Fruit fly (Drosophila melanogaster): Measurements from ENCODE around the gene CG4884.

The CG4884 gene

dm6 chr3R:27916355-27917019 lies 42.6 kb downstream of the CG4884 start, which contains the start of the genes CG5003 and mRpS22 (continued):
- peak; percentile 39 for TF ChIP-seq YL-1 (GFP tag; optimal IDR thresholded peaks at IDR 0.05)
- TF ChIP-seq CG2712 (tag; optimal IDR thresholded peaks at IDR 0.05), result peak; percentile 69
- TF ChIP-seq nau (GFP tag; optimal IDR thresholded peaks at IDR 0.05), result peak; percentile 11
- peak; percentile 73 for TF ChIP-seq sug (tag; optimal IDR thresholded peaks at IDR 0.05)
- no peak for TF ChIP-seq CG6854 (GFP tag; optimal IDR thresholded peaks at IDR 0.05)
- peak; percentile 63 for TF ChIP-seq lilli (GFP tag; optimal IDR thresholded peaks at IDR 0.05)
- TF ChIP-seq Pdp1 (GFP tag; optimal IDR thresholded peaks at IDR 0.05), result peak in 1 of 2 experiments; percentile 32
- TF ChIP-seq tin (GFP tag; optimal IDR thresholded peaks at IDR 0.05), result peak; percentile 73
- no peak for TF ChIP-seq kah (GFP tag; optimal IDR thresholded peaks at IDR 0.05)
- peak; percentile 50 for TF ChIP-seq CG10209 (GFP tag; optimal IDR thresholded peaks at IDR 0.05)
- peak; percentile 28 for TF ChIP-seq Oli (tag; optimal IDR thresholded peaks at IDR 0.05)
- TF ChIP-seq Nf-YC (tag; optimal IDR thresholded peaks at IDR 0.05), result peak; percentile 73
- peak; percentile 69 for TF ChIP-seq CG3281 (GFP tag; optimal IDR thresholded peaks at IDR 0.05)
- TF ChIP-seq CG10267 (tag; optimal IDR thresholded peaks at IDR 0.05), result peak; percentile 93
- peak; percentile 69 for TF ChIP-seq CG12104 (GFP tag; optimal IDR thresholded peaks at IDR 0.05)
- no peak for TF ChIP-seq pfk (GFP tag; optimal IDR thresholded peaks at IDR 0.05)
- peak; percentile 47 for TF ChIP-seq Fer1 (GFP tag; optimal IDR thresholded peaks at IDR 0.05)
- peak; percentile 69 for TF ChIP-seq CG9817 (tag; optimal IDR thresholded peaks at IDR 0.05)
- peak; percentile 56 for TF ChIP-seq CG13296 (GFP tag; optimal IDR thresholded peaks at IDR 0.05)
- 0 out of 2 replicates have a peak, but pooled peaks have one; percentile 5 for TF ChIP-seq ttk (GFP tag; IDR thresholded peaks at IDR 0.05)
- peak; percentile 1 for TF ChIP-seq Bteb2 (GFP tag; optimal IDR thresholded peaks at IDR 0.05)
- peak; percentile 47 for TF ChIP-seq dmrt11E (tag; optimal IDR thresholded peaks at IDR 0.05)
- peak; percentile 13 for TF ChIP-seq Bdp1 (GFP tag; optimal IDR thresholded peaks at IDR 0.05)
- peak in 1 of 3 experiments; percentile 60 for TF ChIP-seq lola (GFP tag; optimal IDR thresholded peaks at IDR 0.05)
- peak; percentile 58 for TF ChIP-seq CG4328 (GFP tag; optimal IDR thresholded peaks at IDR 0.05)
- TF ChIP-seq CrebB (tag; optimal IDR thresholded peaks at IDR 0.05), result no peak
- peak; percentile 20 for TF ChIP-seq fd96Cb (tag; optimal IDR thresholded peaks at IDR 0.05)
- TF ChIP-seq ase (GFP tag; IDR thresholded peaks at IDR 0.05), result 0 out of 3 replicates have a peak, but pooled peaks have one; percentile 8
- no peak; the same call in 1 of the 2 replicates for TF ChIP-seq bowl (GFP tag; IDR thresholded peaks at IDR 0.05)
- peak; percentile 40 for TF ChIP-seq CG10979 (tag; optimal IDR thresholded peaks at IDR 0.05)
- TF ChIP-seq Dll (GFP tag; IDR thresholded peaks at IDR 0.05; ENCODE audit: partially characterized antibody), result peak; percentile 41; the same call in 2 of the 4 replicates
- no peak for TF ChIP-seq ci (GFP tag; IDR thresholded peaks at IDR 0.05)
- peak; percentile 83 for TF ChIP-seq row (GFP tag; IDR thresholded peaks at IDR 0.05)
- peak; percentile 7 for TF ChIP-seq HLH54F (GFP tag; optimal IDR thresholded peaks at IDR 0.05)
- TF ChIP-seq CG5245 (GFP tag; optimal IDR thresholded peaks at IDR 0.05), result peak; percentile 21
- peak; percentile 45 for TF ChIP-seq CG9215 (GFP tag; IDR thresholded peaks at IDR 0.05)
- peak; percentile 54 for TF ChIP-seq Hsf (GFP tag; optimal IDR thresholded peaks at IDR 0.05)
- TF ChIP-seq tap (tag; optimal IDR thresholded peaks at IDR 0.05), result peak; percentile 8
- peak; percentile 42 for TF ChIP-seq Sry-δ (GFP tag; optimal IDR thresholded peaks at IDR 0.05)
- TF ChIP-seq CG18262 (tag; optimal IDR thresholded peaks at IDR 0.05), result peak; percentile 69
- no peak for TF ChIP-seq stc (GFP tag; IDR thresholded peaks at IDR 0.05)
- peak; percentile 11 for TF ChIP-seq trem (tag; optimal IDR thresholded peaks at IDR 0.05)
- no peak for TF ChIP-seq Nf-YA (GFP tag; IDR thresholded peaks at IDR 0.05)
- TF ChIP-seq unpg (GFP tag; optimal IDR thresholded peaks at IDR 0.05), result peak; percentile 38
- TF ChIP-seq bab2 (GFP tag; optimal IDR thresholded peaks at IDR 0.05), result peak; percentile 1
- TF ChIP-seq exex (tag; optimal IDR thresholded peaks at IDR 0.05), result peak; percentile 48
- TF ChIP-seq CG6791 (GFP tag; IDR thresholded peaks at IDR 0.05; ENCODE audit: partially characterized antibody), result no peak
- no peak for TF ChIP-seq CG8944 (GFP tag; optimal IDR thresholded peaks at IDR 0.05)
- TF ChIP-seq NFAT (GFP tag; IDR thresholded peaks at IDR 0.05), result peak; percentile 42; the same call in 1 of the 2 replicates
